Fruit fly (Drosophila melanogaster): ENCODE results near the gene CG4650.
"Not testable (repeated sequence)": the region's sequence is repeated elsewhere in the genome, so short reads cannot be mapped to it uniquely, and the experiment has no call there.

DNA sequence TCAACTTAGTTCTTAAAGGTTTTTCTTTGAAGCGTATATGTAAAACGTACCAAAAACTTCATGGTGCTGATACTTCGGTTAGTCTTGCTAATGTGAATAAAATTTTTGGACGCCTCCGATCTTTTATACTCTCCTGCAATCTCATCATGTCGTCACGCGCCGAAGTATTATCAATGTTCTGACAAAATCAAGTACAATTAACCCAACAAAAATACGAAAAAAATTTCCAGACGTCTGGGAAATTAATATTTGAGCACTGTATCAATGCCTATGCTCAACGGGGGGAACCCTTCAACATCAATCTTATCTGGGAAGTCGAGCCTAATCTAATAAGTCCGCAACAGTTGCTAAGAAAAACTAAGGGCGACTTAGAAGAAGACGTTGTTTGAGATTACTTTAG is 37.1 kb downstream of the CG4650 start, which contains the start of gene CG31775:
- not testable (repeated sequence) for TF ChIP-seq CG8478, CTCF (optimal IDR thresholded peaks at IDR 0.05)
